Worm (Caenorhabditis elegans) whole organism, young adult: ENCODE data around the gene AH9.4.

Experiments
- F37B4.10 ChIP-seq: fragments of 200-800 bp; sonication (Bioruptor generic); IDR thresholded peaks from 2 replicates; pipeline ENCODE4 v1.3.6; 2022; ENCODE audit warnings: missing genetic modification characterization, missing compliant biosample characterization
- F39B2.1 ChIP-seq: fragments of 200-800 bp; sonication (Bioruptor generic); IDR thresholded peaks from 2 replicates; pipeline ENCODE4 v1.3.6; 2022; ENCODE audit warnings: missing genetic modification reagents, missing genetic modification characterization, missing compliant biosample characterization
- ceh-40 ChIP-seq: fragments of 200-800 bp; sonication (Bioruptor generic); IDR thresholded peaks from 2 replicates; pipeline ENCODE4 v1.3.6; 2022; ENCODE audit warnings: missing genetic modification characterization, missing compliant biosample characterization
- gei-17 ChIP-seq: fragments of 200-800 bp; sonication (Bioruptor generic); optimal IDR thresholded peaks from 2 replicates; lab custom pipeline; 2018; ENCODE audit warnings: mild to moderate bottlenecking, missing genetic modification characterization, missing compliant biosample characterization
- lin-35 ChIP-seq, 3 experiments: fragments of 150-350 bp in 2 of 3; sonication (generic microtip) in 1 of 3; optimal IDR thresholded peaks; 2 replicates each; lab custom pipeline; 2014 to 2018; ENCODE audit warnings: missing biosample characterization in 3 of 3, missing genetic modification characterization in 3 of 3, missing genetic modification reagents in 3 of 3
- lin-40 ChIP-seq: sonication (generic microtip); optimal IDR thresholded peaks from 2 replicates; lab custom pipeline; 2016; ENCODE audit warnings: missing genetic modification characterization, mild to moderate bottlenecking, missing compliant biosample characterization, missing genotype, missing genetic modification reagents
- snpc-3.4 ChIP-seq: sonication (generic microtip); optimal IDR thresholded peaks from 2 replicates; lab custom pipeline; 2017; ENCODE audit warnings: missing genetic modification characterization, mild to moderate bottlenecking, missing compliant biosample characterization, antibody characterized with exemption, moderate library complexity, missing genotype, missing genetic modification reagents
- sptf-2 ChIP-seq: fragments of 200-800 bp; sonication (Bioruptor generic); optimal IDR thresholded peaks from 2 replicates; lab custom pipeline; 2018; ENCODE audit warnings: mild to moderate bottlenecking, missing genetic modification characterization, missing compliant biosample characterization
- ztf-28 ChIP-seq: fragments of 200-800 bp; sonication (Bioruptor generic); IDR thresholded peaks from 2 replicates; pipeline ENCODE4 v1.3.6; 2022; ENCODE audit warnings: missing genetic modification reagents, missing genetic modification characterization, missing compliant biosample characterization

AH9.4 gene

DNA sequence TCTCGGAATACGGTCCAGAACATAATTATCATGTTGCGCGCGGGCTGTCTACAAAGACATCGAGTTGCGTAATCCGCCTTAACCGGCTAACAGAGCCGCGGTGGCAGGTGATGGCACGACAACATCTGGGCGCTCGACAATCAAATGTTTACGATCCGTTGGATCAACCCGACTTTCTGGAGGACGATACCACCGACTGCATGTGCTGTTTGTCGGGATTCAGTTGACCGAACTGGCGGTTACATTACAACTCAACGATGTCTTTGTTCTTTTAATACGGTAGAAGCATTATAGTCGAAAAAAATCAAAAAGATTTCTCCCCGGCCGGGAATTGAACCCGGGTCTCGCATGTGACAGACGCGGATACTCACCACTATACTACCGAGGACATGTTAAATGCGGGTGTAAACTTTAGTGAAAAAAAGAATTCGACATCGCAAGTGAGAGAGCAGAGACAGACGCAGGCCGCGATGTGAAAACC is 47.2 kb downstream of the AH9.4 start (continued):
- TF ChIP-seq snpc-3.4 (tag; lab: Kevin White, UChicago) (peak; percentile 60), lin-40 (tag; lab: Kevin White, UChicago) (peak; percentile 75), ztf-28 (peak; percentile 54; the same call in 1 of the 2 replicates), sptf-2 (GFP tag; lab: Kevin White, UChicago) (peak; percentile 79), F37B4.10 (GFP tag; lab: Robert Waterston, UW) (no peak), gei-17 (peak; percentile 54), F39B2.1 (no peak), lin-35 (GFP tag; optimal IDR thresholded peaks at IDR 0.05; lab: Kevin White, UChicago) (peak in 1 of 3 experiments; percentile 75), ceh-40 (GFP tag; lab: Robert Waterston, UW) (no peak)
- TF ChIP-seq, all 124 proteins: peak for 85
